Worm (Caenorhabditis elegans) whole organism, midembryonic: ENCODE data around the gene fln-1.

ENCODE experiments used
- T22C8.4 ChIP-seq: fragments of 200-800 bp; sonication (Bioruptor generic); IDR thresholded peaks from 2 replicates; pipeline ENCODE4 v1.3.6; 2022; ENCODE audit warnings: missing genetic modification characterization, missing compliant biosample characterization
- cog-1 ChIP-seq: sonication (generic microtip); optimal IDR thresholded peaks from 2 replicates; lab custom pipeline; 2016; ENCODE audit warnings: missing genetic modification characterization, missing compliant biosample characterization
- flt-1 ChIP-seq: fragments of 200-800 bp; sonication (Bioruptor generic); IDR thresholded peaks from 2 replicates; pipeline ENCODE4 v1.3.6; 2022; ENCODE audit warnings: missing genetic modification characterization, missing compliant biosample characterization
- klf-2 ChIP-seq: fragments of 200-800 bp; sonication (Bioruptor generic); conservative IDR thresholded peaks from 2 replicates; pipeline ENCODE4 v1.3.6; 2022; ENCODE audit warnings: missing genetic modification reagents, missing genetic modification characterization, missing compliant biosample characterization
- med-1 ChIP-seq: sonication (generic microtip); optimal IDR thresholded peaks from 2 replicates; lab custom pipeline; 2017; ENCODE audit warnings: missing genetic modification characterization, mild to moderate bottlenecking, missing compliant biosample characterization, antibody characterized with exemption, missing genetic modification reagents; ENCODE audit not compliant: insufficient read depth
- ref-1 ChIP-seq: fragments of 200-800 bp; sonication (Bioruptor generic); conservative IDR thresholded peaks from 2 replicates; pipeline ENCODE4 v1.3.6; 2022; ENCODE audit warnings: missing genetic modification reagents, missing genetic modification characterization, missing compliant biosample characterization
- tab-1 ChIP-seq: fragments of 200-800 bp; sonication (Bioruptor generic); IDR thresholded peaks from 2 replicates; pipeline ENCODE4 v1.3.6; 2022; ENCODE audit warnings: missing genetic modification characterization, missing compliant biosample characterization
- ztf-23 ChIP-seq: fragments of 200-800 bp; sonication (Bioruptor generic); IDR thresholded peaks from 2 replicates; pipeline ENCODE4 v1.3.6; 2022; ENCODE audit warnings: missing genetic modification reagents, missing genetic modification characterization, missing compliant biosample characterization
- ztf-29 ChIP-seq: fragments of 200-800 bp; sonication (Bioruptor generic); IDR thresholded peaks from 2 replicates; pipeline ENCODE4 v1.3.6; 2022; ENCODE audit warnings: missing genetic modification reagents, missing genetic modification characterization, missing compliant biosample characterization

fln-1 gene

DNA sequence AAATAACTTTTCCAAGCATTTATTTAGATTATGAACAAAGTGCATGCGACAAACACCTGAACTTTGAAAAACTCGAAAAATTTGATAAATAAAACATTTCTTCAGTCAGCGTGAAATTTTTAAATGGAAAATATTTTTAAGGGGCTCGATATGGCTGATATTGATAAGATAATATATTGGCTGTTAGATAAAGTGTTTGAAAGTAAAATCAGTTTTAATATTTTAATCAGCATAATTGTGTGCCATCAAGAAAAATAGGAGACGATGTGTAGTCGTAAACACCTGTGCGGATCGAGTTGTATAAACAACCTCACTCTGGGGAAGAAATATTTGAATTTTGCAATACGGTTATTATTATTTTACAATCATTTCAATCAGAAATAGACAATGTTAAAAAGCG lies 56.2 kb downstream of the fln-1 start:
- TF ChIP-seq T22C8.4 (GFP tag; lab: Robert Waterston, UW), result no peak

DNA sequence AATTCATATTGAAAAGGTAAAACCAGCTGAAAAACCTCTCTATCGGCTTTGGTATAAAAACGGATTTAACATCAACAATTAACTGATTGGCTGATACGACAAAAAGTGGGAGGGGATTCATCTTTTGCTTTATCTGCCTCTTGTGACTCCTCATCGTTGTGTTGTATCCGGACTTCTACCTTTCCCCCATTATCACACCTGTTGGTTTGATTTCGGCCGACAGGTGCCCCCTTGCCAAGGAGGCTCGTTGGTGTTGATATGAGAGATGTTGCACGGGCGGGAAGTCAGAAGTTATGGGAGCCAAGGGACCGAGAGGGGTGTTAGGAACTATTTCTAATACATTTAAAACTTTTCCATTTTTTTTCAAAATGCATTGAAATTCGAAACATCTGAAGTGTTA lies 61.3 kb downstream of the fln-1 start:
- no peak for TF ChIP-seq cog-1 (tag; lab: Kevin White, UChicago)
- TF ChIP-seq med-1 (GFP tag; lab: Kevin White, UChicago), result no peak

DNA sequence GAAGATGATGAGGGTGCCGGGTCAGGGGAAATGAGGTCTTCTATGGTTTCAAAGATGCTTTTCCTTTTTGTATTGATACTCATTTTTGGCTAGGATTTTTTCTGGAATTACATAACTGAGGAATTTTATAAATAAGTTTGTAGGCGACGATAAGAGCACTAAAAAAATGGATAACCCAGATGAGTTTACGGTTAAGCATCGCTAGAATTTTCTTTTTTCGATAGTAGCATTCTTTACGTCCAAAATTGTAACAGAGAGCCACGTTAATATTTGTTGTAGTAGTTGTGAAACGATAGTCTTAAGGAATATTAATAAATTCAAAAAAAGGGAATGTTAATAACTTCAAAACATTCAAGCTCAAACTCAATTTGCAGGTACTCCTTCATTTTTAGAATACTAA lies 62.2 kb downstream of the fln-1 start, which contains the start of gene snai-1:
TSS of gene snai-1 (minus strand) at position 101 of the 400 bp plus-strand sequence.
- TF ChIP-seq klf-2 (no peak), T22C8.4 (GFP tag; lab: Robert Waterston, UW) (no peak), tab-1 (GFP tag; lab: Robert Waterston, UW) (no peak), med-1 (GFP tag; lab: Kevin White, UChicago) (no peak), ztf-29 (GFP tag; lab: Robert Waterston, UW) (no peak), ref-1 (GFP tag; lab: Robert Waterston, UW) (no peak), flt-1 (GFP tag; lab: Robert Waterston, UW) (no peak), cog-1 (tag; lab: Kevin White, UChicago) (no peak), ztf-23 (GFP tag; lab: Robert Waterston, UW) (no peak)

DNA sequence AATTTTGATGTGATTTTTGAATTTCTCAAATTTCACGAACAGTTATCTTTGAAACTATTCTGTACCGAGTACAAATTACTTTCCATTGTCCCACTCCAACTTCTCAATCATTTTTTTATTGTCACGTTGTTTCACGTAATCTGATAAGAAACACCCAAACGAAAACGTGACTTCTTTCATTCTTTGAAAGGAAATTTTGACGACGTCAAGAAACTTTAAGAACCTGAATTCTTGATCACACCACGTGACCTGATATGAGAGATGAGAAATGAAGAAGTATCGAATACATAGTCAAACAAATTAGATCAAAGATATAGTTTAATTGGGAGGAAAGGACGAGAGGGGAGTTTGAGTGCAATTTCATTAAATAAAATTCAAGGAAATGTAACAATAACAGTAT lies 66.3 kb downstream of the fln-1 start:
- TF ChIP-seq ztf-23 (GFP tag; lab: Robert Waterston, UW), result no peak
- TF ChIP-seq klf-2, result no peak
- TF ChIP-seq T22C8.4 (GFP tag; lab: Robert Waterston, UW), result no peak
- TF ChIP-seq tab-1 (GFP tag; lab: Robert Waterston, UW), result no peak
- TF ChIP-seq med-1 (GFP tag; lab: Kevin White, UChicago), result no peak
- no peak for TF ChIP-seq ref-1 (GFP tag; lab: Robert Waterston, UW)
- TF ChIP-seq ztf-29 (GFP tag; lab: Robert Waterston, UW), result no peak
- TF ChIP-seq cog-1 (tag; lab: Kevin White, UChicago), result no peak
- TF ChIP-seq flt-1 (GFP tag; lab: Robert Waterston, UW), result no peak
